Worm (Caenorhabditis elegans): ENCODE data around the gene Y53F4B.36.
"Not testable (repeated sequence)": the region's sequence is repeated elsewhere in the genome, so short reads cannot be mapped to it uniquely, and the experiment has no call there.

Y53F4B.36 gene

ce11 chrII:15140881-15141280 is 34.9 kb upstream of the Y53F4B.36 start, which contains the start of gene Y53F4B.26:
Y53F4B.26 (minus strand) TSS chrII:15140981.
- TF ChIP-seq pax-1, ceh-22, madf-2 (tag; optimal IDR thresholded peaks at IDR 0.05): not testable (repeated sequence)

- TF ChIP-seq sox-2 (GFP tag; IDR thresholded peaks at IDR 0.05) (no peak), ref-2 (tag; optimal IDR thresholded peaks at IDR 0.05) (no peak), pros-1 (tag; optimal IDR thresholded peaks at IDR 0.05) (no peak), nhr-11 (tag; optimal IDR thresholded peaks at IDR 0.05) (no peak), elt-2 (tag; optimal IDR thresholded peaks at IDR 0.05) (no peak), nhr-232 (tag; optimal IDR thresholded peaks at IDR 0.05) (no peak), nfya-1 (tag; optimal IDR thresholded peaks at IDR 0.05) (no peak), tbx-7 (tag; optimal IDR thresholded peaks at IDR 0.05) (no peak)
Measured at ce11 chrII:15143729-15144128, 32.0 kb upstream of the Y53F4B.36 start.

ce11 chrII:15145594-15145993 is 30.1 kb upstream of the Y53F4B.36 start, which contains the start of gene Y53F4B.27:
Y53F4B.27 (plus strand) TSS chrII:15145894.
- TF ChIP-seq C08G9.2 (tag; optimal IDR thresholded peaks at IDR 0.05), result no peak
- no peak for TF ChIP-seq ztf-16 (tag; optimal IDR thresholded peaks at IDR 0.05)
- no peak for TF ChIP-seq npax-4 (tag; optimal IDR thresholded peaks at IDR 0.05)
- no peak for TF ChIP-seq pag-3 (tag; optimal IDR thresholded peaks at IDR 0.05; ENCODE audit: borderline replicate concordance)
- no peak for TF ChIP-seq nhr-232 (tag; optimal IDR thresholded peaks at IDR 0.05)
- no peak for TF ChIP-seq tbx-2 (tag; optimal IDR thresholded peaks at IDR 0.05)

ce11 chrII:15148442-15148841 is 27.3 kb upstream of the Y53F4B.36 start:
- no peak for TF ChIP-seq T23F11.4 (GFP tag; optimal IDR thresholded peaks at IDR 0.05)
- no peak for TF ChIP-seq hlh-13 (GFP tag; optimal IDR thresholded peaks at IDR 0.05)
- no peak for TF ChIP-seq elt-2 (tag; optimal IDR thresholded peaks at IDR 0.05)
- no peak for TF ChIP-seq ama-1 (optimal IDR thresholded peaks at IDR 0.05)
- TF ChIP-seq K02D7.2 (tag; optimal IDR thresholded peaks at IDR 0.05), result no peak
- TF ChIP-seq unc-55 (GFP tag; optimal IDR thresholded peaks at IDR 0.05), result no peak
- TF ChIP-seq ttx-3 (tag; optimal IDR thresholded peaks at IDR 0.05), result no peak
- no peak for TF ChIP-seq ceh-31 (tag; optimal IDR thresholded peaks at IDR 0.05)
- TF ChIP-seq rnt-1 (tag; optimal IDR thresholded peaks at IDR 0.05), result no peak
- TF ChIP-seq pqm-1 (tag; optimal IDR thresholded peaks at IDR 0.05), result no peak
- TF ChIP-seq ceh-18 (tag; optimal IDR thresholded peaks at IDR 0.05), result no peak
- no peak for TF ChIP-seq hlh-6 (tag; optimal IDR thresholded peaks at IDR 0.05)
- no peak for TF ChIP-seq unc-42 (tag; optimal IDR thresholded peaks at IDR 0.05)

ce11 chrII:15157880-15158279 is 17.9 kb upstream of the Y53F4B.36 start, which contains the start of gene ptr-20:
ptr-20 (plus strand) TSS chrII:15158180.
- TF ChIP-seq ceh-24 (tag; optimal IDR thresholded peaks at IDR 0.05), result no peak
- TF ChIP-seq ceh-14 (tag; optimal IDR thresholded peaks at IDR 0.05), result no peak
- TF ChIP-seq ceh-9 (tag; optimal IDR thresholded peaks at IDR 0.05), result no peak
- TF ChIP-seq dmd-4 (tag; optimal IDR thresholded peaks at IDR 0.05; ENCODE audit: borderline replicate concordance), result no peak
- no peak for TF ChIP-seq lim-6 (tag; optimal IDR thresholded peaks at IDR 0.05)
- TF ChIP-seq gmeb-2 (tag; optimal IDR thresholded peaks at IDR 0.05), result no peak
- no peak for TF ChIP-seq sox-2 (GFP tag; IDR thresholded peaks at IDR 0.05)
- no peak for TF ChIP-seq odd-2 (tag; optimal IDR thresholded peaks at IDR 0.05)
- no peak for TF ChIP-seq ceh-22 (tag; optimal IDR thresholded peaks at IDR 0.05)
- no peak for TF ChIP-seq sdc-2 (tag; optimal IDR thresholded peaks at IDR 0.05)
- no peak for TF ChIP-seq pat-9 (tag; optimal IDR thresholded peaks at IDR 0.05)
- no peak for TF ChIP-seq pros-1 (tag; optimal IDR thresholded peaks at IDR 0.05)
- no peak for TF ChIP-seq Y22D7AL.16 (tag; optimal IDR thresholded peaks at IDR 0.05)
- no peak for TF ChIP-seq unc-3 (GFP tag; conservative IDR thresholded peaks at IDR 0.05)
- TF ChIP-seq unc-3 (tag; optimal IDR thresholded peaks at IDR 0.05), result no peak
- no peak for TF ChIP-seq ets-4 (tag; optimal IDR thresholded peaks at IDR 0.05)

Data from whole organism, late embryonic.